Fruit fly (Drosophila melanogaster) whole organism, wandering third instar larva: Measurements from ENCODE around the gene CG14974.

ENCODE experiments used
- Abd-B ChIP-seq: fragments of >200 bp; optimal IDR thresholded peaks from 2 replicates; lab custom pipeline; 2017; ENCODE audit warnings: missing biosample characterization, missing genetic modification characterization
- CG9705 ChIP-seq: fragments of 200-800 bp; sonication (Bioruptor generic); optimal IDR thresholded peaks from 2 replicates; lab custom pipeline; 2018; ENCODE audit warnings: missing biosample characterization, mild to moderate bottlenecking, missing genetic modification characterization
- CrebA ChIP-seq: fragments of 200-800 bp; sonication (Bioruptor generic); optimal IDR thresholded peaks from 2 replicates; lab custom pipeline; 2016; ENCODE audit warnings: missing biosample characterization, mild to moderate bottlenecking, missing genetic modification characterization, borderline replicate concordance
- Dfd ChIP-seq: fragments of >200 bp; optimal IDR thresholded peaks from 2 replicates; lab custom pipeline; 2017; ENCODE audit warnings: missing biosample characterization, missing genetic modification characterization
- Hr78 ChIP-seq: fragments of >200 bp; optimal IDR thresholded peaks from 2 replicates; lab custom pipeline; 2017; ENCODE audit warnings: missing biosample characterization, missing genetic modification characterization
- Myc ChIP-seq: fragments of >200 bp; optimal IDR thresholded peaks from 2 replicates; lab custom pipeline; 2017
- Rel ChIP-seq, 2 experiments: fragments of 200-800 bp; sonication (Bioruptor generic) in 1 of 2; optimal IDR thresholded peaks; 2 replicates in 1 of 2; 3 replicates in 1 of 2; lab custom pipeline; 2016 to 2019; ENCODE audit warnings: mild to moderate bottlenecking in 2 of 2, missing biosample characterization in 2 of 2, missing genetic modification characterization in 2 of 2, moderate library complexity in 1 of 2
- br ChIP-seq: fragments of 200-800 bp; sonication (Bioruptor generic); optimal IDR thresholded peaks from 2 replicates; lab custom pipeline; 2016; ENCODE audit warnings: missing biosample characterization, missing genetic modification characterization
- fru ChIP-seq: fragments of 200-800 bp; sonication (Bioruptor generic); optimal IDR thresholded peaks from 3 replicates; lab custom pipeline; 2016; ENCODE audit warnings: missing biosample characterization, mild to moderate bottlenecking, missing genetic modification characterization
- jim ChIP-seq: fragments of 175-275, 200-325 bp; sonication (Bioruptor generic); optimal IDR thresholded peaks from 2 replicates; lab custom pipeline; 2016; ENCODE audit warnings: missing biosample characterization, mild to moderate bottlenecking, missing genetic modification characterization
- lola ChIP-seq: fragments of >200 bp; optimal IDR thresholded peaks from 2 replicates; lab custom pipeline; 2017; ENCODE audit warnings: missing biosample characterization, missing genetic modification characterization
- sage ChIP-seq: fragments of 200-800 bp; sonication (Bioruptor generic); optimal IDR thresholded peaks from 2 replicates; lab custom pipeline; 2016; ENCODE audit warnings: missing biosample characterization, mild to moderate bottlenecking, missing genetic modification characterization
- tai ChIP-seq: sonication (Bioruptor generic); optimal IDR thresholded peaks from 2 replicates; lab custom pipeline; 2016; ENCODE audit warnings: missing biosample characterization, missing genetic modification characterization

dm6 chr3L:3657897-3658296, 37.1 kb upstream of the CG14974 start:
- no peak for TF ChIP-seq Rel (GFP tag; optimal IDR thresholded peaks at IDR 0.05; lab: Kevin White, UChicago)
- no peak for TF ChIP-seq Rel (tag; optimal IDR thresholded peaks at IDR 0.05; lab: Kevin White, UChicago)
- TF ChIP-seq Myc: no peak
- no peak for TF ChIP-seq br (GFP tag; lab: Kevin White, UChicago)
- TF ChIP-seq sage (GFP tag; lab: Kevin White, UChicago): no peak
- no peak for TF ChIP-seq CrebA (GFP tag; lab: Kevin White, UChicago)
- no peak for TF ChIP-seq Abd-B (GFP tag; lab: Kevin White, UChicago)
- TF ChIP-seq fru: no peak
- TF ChIP-seq Dfd (GFP tag; lab: Kevin White, UChicago): no peak
- no peak for TF ChIP-seq tai (GFP tag; lab: Kevin White, UChicago)
- no peak for TF ChIP-seq lola (GFP tag; lab: Kevin White, UChicago)
- TF ChIP-seq jim (GFP tag; lab: Kevin White, UChicago): no peak
- TF ChIP-seq CG9705 (GFP tag; lab: Kevin White, UChicago): no peak
- TF ChIP-seq Hr78: no peak
